Worm (Caenorhabditis elegans) whole organism, L1 larva: Measurements from ENCODE around the gene C05D2.8.

Experiments
- C16A3.4 ChIP-seq: fragments of 150-350 bp; optimal IDR thresholded peaks from 2 replicates; lab custom pipeline; 2014; ENCODE audit warnings: missing biosample characterization, missing genetic modification characterization
- C34B4.2 ChIP-seq: sonication (generic microtip); optimal IDR thresholded peaks from 2 replicates; lab custom pipeline; 2017; ENCODE audit warnings: mild to moderate bottlenecking, missing genetic modification characterization, missing compliant biosample characterization
- Y116A8C.19 ChIP-seq: sonication (generic microtip); optimal IDR thresholded peaks from 2 replicates; lab custom pipeline; 2016; ENCODE audit warnings: missing compliant biosample characterization, missing genetic modification characterization, borderline replicate concordance
- alr-1 ChIP-seq: fragments of 200-800 bp; sonication (Bioruptor generic); optimal IDR thresholded peaks from 2 replicates; lab custom pipeline; 2018; ENCODE audit warnings: borderline replicate concordance, mild to moderate bottlenecking, missing genetic modification characterization, missing compliant biosample characterization
- aly-2 ChIP-seq: fragments of 150-350 bp; optimal IDR thresholded peaks from 2 replicates; lab custom pipeline; 2014; ENCODE audit warnings: missing biosample characterization, missing genetic modification characterization
- blmp-1 ChIP-seq: fragments of 150-350 bp; optimal IDR thresholded peaks from 2 replicates; lab custom pipeline; 2014; ENCODE audit warnings: missing biosample characterization, missing genetic modification characterization
- ceh-63 ChIP-seq: fragments of 200-800 bp; sonication (Bioruptor generic); optimal IDR thresholded peaks from 2 replicates; lab custom pipeline; 2018; ENCODE audit warnings: mild to moderate bottlenecking, missing genetic modification characterization, missing compliant biosample characterization
- ceh-8 ChIP-seq: fragments of 200-800 bp; sonication (Bioruptor generic); optimal IDR thresholded peaks from 2 replicates; lab custom pipeline; 2018; ENCODE audit warnings: mild to moderate bottlenecking, missing genetic modification characterization, moderate library complexity, missing compliant biosample characterization
- ceh-82 ChIP-seq, 3 experiments: fragments of 150-350 bp in 1 of 3; sonication (generic microtip) in 2 of 3; optimal IDR thresholded peaks; 2 replicates each; lab custom pipeline; 2014 to 2017; ENCODE audit warnings: missing biosample characterization in 3 of 3, missing genetic modification characterization in 3 of 3
- ceh-88 ChIP-seq: fragments of 200-800 bp; sonication (Bioruptor generic); IDR thresholded peaks from 2 replicates; pipeline ENCODE4 v1.3.6; 2022; ENCODE audit warnings: missing genetic modification characterization, missing compliant biosample characterization
- dpl-1 ChIP-seq, 3 experiments: fragments of 150-350 bp in 2 of 3; sonication (generic microtip) in 1 of 3; optimal IDR thresholded peaks; 2 replicates each; lab custom pipeline; 2014 to 2017; ENCODE audit warnings: missing biosample characterization in 3 of 3, missing genetic modification characterization in 3 of 3, missing genetic modification reagents in 3 of 3
- dsc-1 ChIP-seq: sonication (generic microtip); optimal IDR thresholded peaks from 2 replicates; lab custom pipeline; 2016; ENCODE audit warnings: mild to moderate bottlenecking, missing genetic modification characterization, missing compliant biosample characterization
- efl-1 ChIP-seq, 4 experiments: fragments of 150-350 bp; optimal IDR thresholded peaks in 3 of 4; peaks in 1 of 4; 1 replicate in 1 of 4; 2 replicates in 3 of 4; lab custom pipeline; 2014; ENCODE audit warnings: missing biosample characterization in 2 of 4, missing genetic modification characterization in 2 of 4, missing genetic modification reagents in 2 of 4
- efl-3 ChIP-seq: fragments of 200-800 bp; sonication (Bioruptor generic); optimal IDR thresholded peaks from 2 replicates; lab custom pipeline; 2018; ENCODE audit warnings: mild to moderate bottlenecking, missing genetic modification characterization, missing compliant biosample characterization
- egl-13 ChIP-seq: sonication (generic microtip); optimal IDR thresholded peaks from 2 replicates; lab custom pipeline; 2016; ENCODE audit warnings: missing genotype, missing genetic modification reagents, missing genetic modification characterization, missing compliant biosample characterization
- egl-27 ChIP-seq, 2 experiments: fragments of 150-350 bp in 1 of 2; sonication (generic microtip); optimal IDR thresholded peaks; 3 replicates each; lab custom pipeline; 2017 to 2018; ENCODE audit warnings: missing biosample characterization in 2 of 2, missing genetic modification characterization in 2 of 2, missing genetic modification reagents in 2 of 2
- fkh-10 ChIP-seq: sonication (generic microtip); optimal IDR thresholded peaks from 2 replicates; lab custom pipeline; 2017; ENCODE audit warnings: missing biosample characterization, missing genetic modification reagents, missing genetic modification characterization
- fkh-8 ChIP-seq: sonication (generic microtip); optimal IDR thresholded peaks from 2 replicates; lab custom pipeline; 2016; ENCODE audit warnings: mild to moderate bottlenecking, missing genetic modification characterization, missing compliant biosample characterization
- hpl-2 ChIP-seq: fragments of 150-350 bp; optimal IDR thresholded peaks from 2 replicates; lab custom pipeline; 2014; ENCODE audit warnings: missing biosample characterization, missing genetic modification reagents, missing genetic modification characterization
- irx-1 ChIP-seq: sonication (generic microtip); optimal IDR thresholded peaks from 2 replicates; lab custom pipeline; 2016; ENCODE audit warnings: missing genetic modification characterization, missing compliant biosample characterization
- isw-1 ChIP-seq: fragments of 200-800 bp; sonication (Bioruptor generic); IDR thresholded peaks from 2 replicates; pipeline ENCODE4 v1.3.6; 2022; ENCODE audit warnings: missing genetic modification characterization, missing compliant biosample characterization
- jun-1 ChIP-seq: fragments of 150-350 bp; optimal IDR thresholded peaks from 2 replicates; lab custom pipeline; 2014; ENCODE audit warnings: missing biosample characterization, missing genetic modification reagents, missing genetic modification characterization
- lin-13 ChIP-seq: fragments of 150-350 bp; optimal IDR thresholded peaks from 2 replicates; lab custom pipeline; 2014; ENCODE audit warnings: missing biosample characterization, missing genetic modification reagents, missing genetic modification characterization
- lin-14 ChIP-seq: fragments of 200-800 bp; sonication (Bioruptor generic); optimal IDR thresholded peaks from 2 replicates; lab custom pipeline; 2018; ENCODE audit warnings: mild to moderate bottlenecking, missing genetic modification characterization, moderate library complexity, missing compliant biosample characterization
- lin-35 ChIP-seq, 2 experiments: fragments of 150-350 bp; optimal IDR thresholded peaks; 2 replicates each; lab custom pipeline; 2014; ENCODE audit warnings: missing biosample characterization in 2 of 2, missing genetic modification characterization in 2 of 2, missing genetic modification reagents in 2 of 2
- lin-39 ChIP-seq: fragments of 150-350 bp; optimal IDR thresholded peaks from 2 replicates; lab custom pipeline; 2014; ENCODE audit warnings: missing biosample characterization, missing genetic modification reagents, missing genetic modification characterization
- lir-3 ChIP-seq: sonication (generic microtip); optimal IDR thresholded peaks from 2 replicates; lab custom pipeline; 2016; ENCODE audit warnings: mild to moderate bottlenecking, missing genetic modification characterization, moderate library complexity, missing compliant biosample characterization; ENCODE audit not compliant: poor library complexity
- mab-9 ChIP-seq: fragments of 200-800 bp; sonication (Bioruptor generic); IDR thresholded peaks from 2 replicates; pipeline ENCODE4 v1.3.6; 2022; ENCODE audit warnings: missing genetic modification reagents, missing genetic modification characterization, missing compliant biosample characterization
- nhr-11 ChIP-seq: fragments of 150-350 bp; optimal IDR thresholded peaks from 2 replicates; lab custom pipeline; 2014; ENCODE audit warnings: missing biosample characterization, missing genetic modification characterization
- nhr-12 ChIP-seq: sonication (generic microtip); optimal IDR thresholded peaks from 2 replicates; lab custom pipeline; 2017; ENCODE audit warnings: missing biosample characterization, missing genetic modification characterization
- nhr-19 ChIP-seq: fragments of 200-800 bp; sonication (Bioruptor generic); conservative IDR thresholded peaks from 2 replicates; pipeline ENCODE4 v1.3.6; 2022; ENCODE audit warnings: missing genetic modification characterization, missing compliant biosample characterization
- nhr-20 ChIP-seq: sonication (generic microtip); optimal IDR thresholded peaks from 2 replicates; lab custom pipeline; 2016; ENCODE audit warnings: mild to moderate bottlenecking, missing genetic modification characterization, missing compliant biosample characterization
- nhr-71 ChIP-seq: sonication (generic microtip); optimal IDR thresholded peaks from 2 replicates; lab custom pipeline; 2016; ENCODE audit warnings: mild to moderate bottlenecking, missing genetic modification characterization, moderate library complexity, missing compliant biosample characterization
- nhr-76 ChIP-seq: sonication (generic microtip); optimal IDR thresholded peaks from 2 replicates; lab custom pipeline; 2017; ENCODE audit warnings: missing biosample characterization, missing genetic modification characterization
- nhr-77 ChIP-seq: fragments of 150-350 bp; optimal IDR thresholded peaks from 2 replicates; lab custom pipeline; 2014; ENCODE audit warnings: missing biosample characterization, missing genetic modification characterization
- nhr-84 ChIP-seq: sonication (generic microtip); optimal IDR thresholded peaks from 2 replicates; lab custom pipeline; 2017; ENCODE audit warnings: missing biosample characterization, missing genetic modification characterization
- nhr-85 ChIP-seq: sonication (generic microtip); peaks from one replicate; lab custom pipeline; 2016; ENCODE audit warnings: missing genetic modification characterization, inconsistent platforms, missing compliant biosample characterization
- pax-3 ChIP-seq: fragments of 200-800 bp; sonication (Bioruptor generic); optimal IDR thresholded peaks from 2 replicates; lab custom pipeline; 2018; ENCODE audit warnings: mild to moderate bottlenecking, missing genetic modification characterization, moderate library complexity, missing compliant biosample characterization
- skn-1 ChIP-seq: fragments of 150-350 bp; optimal IDR thresholded peaks from 2 replicates; lab custom pipeline; 2014; ENCODE audit warnings: missing biosample characterization, missing genetic modification characterization
- snpc-4 ChIP-seq: fragments of 150-350 bp; optimal IDR thresholded peaks from 2 replicates; lab custom pipeline; 2014; ENCODE audit warnings: missing biosample characterization, missing genetic modification characterization
- snu-23 ChIP-seq: sonication (generic microtip); optimal IDR thresholded peaks from 2 replicates; lab custom pipeline; 2016; ENCODE audit warnings: missing genetic modification characterization, missing compliant biosample characterization
- sup-37 ChIP-seq: fragments of 200-800 bp; sonication (Bioruptor generic); optimal IDR thresholded peaks from 2 replicates; lab custom pipeline; 2018; ENCODE audit warnings: mild to moderate bottlenecking, missing genetic modification characterization, missing compliant biosample characterization
- tbx-2 ChIP-seq: sonication (generic microtip); optimal IDR thresholded peaks from 2 replicates; lab custom pipeline; 2016; ENCODE audit warnings: missing genetic modification characterization, missing compliant biosample characterization
- tlp-1 ChIP-seq: fragments of 150-350 bp; optimal IDR thresholded peaks from 2 replicates; lab custom pipeline; 2014; ENCODE audit warnings: missing biosample characterization, missing genetic modification characterization
- unc-130 ChIP-seq: fragments of 150-350 bp; optimal IDR thresholded peaks from 2 replicates; lab custom pipeline; 2017; ENCODE audit warnings: missing biosample characterization, missing genetic modification characterization, inconsistent platforms
- unc-30 ChIP-seq: sonication (generic microtip); optimal IDR thresholded peaks from 2 replicates; lab custom pipeline; 2017; ENCODE audit warnings: missing biosample characterization, missing genetic modification characterization
- unc-62 ChIP-seq: fragments of 150-350 bp; optimal IDR thresholded peaks from 2 replicates; lab custom pipeline; 2014; ENCODE audit warnings: missing biosample characterization, missing genetic modification reagents, missing genetic modification characterization
- unc-86 ChIP-seq: sonication (generic microtip); optimal IDR thresholded peaks from 2 replicates; lab custom pipeline; 2016; ENCODE audit warnings: missing genetic modification characterization, missing compliant biosample characterization
- zag-1 ChIP-seq: fragments of 150-350 bp; optimal IDR thresholded peaks from 2 replicates; lab custom pipeline; 2014; ENCODE audit warnings: missing biosample characterization, missing genetic modification characterization
- zip-4 ChIP-seq: fragments of 200-800 bp; sonication (Bioruptor generic); optimal IDR thresholded peaks from 2 replicates; lab custom pipeline; 2018; ENCODE audit warnings: mild to moderate bottlenecking, missing genetic modification characterization, moderate library complexity, missing compliant biosample characterization
- ztf-11 ChIP-seq, 2 experiments: sonication (generic microtip); optimal IDR thresholded peaks; 2 replicates each; lab custom pipeline; 2016 to 2017; ENCODE audit warnings: missing genetic modification characterization in 2 of 2, missing biosample characterization in 1 of 2, missing compliant biosample characterization in 1 of 2
- ztf-4 ChIP-seq: fragments of 150-350 bp; optimal IDR thresholded peaks from 2 replicates; lab custom pipeline; 2014; ENCODE audit warnings: missing biosample characterization, missing genetic modification characterization

Gene C05D2.8

DNA sequence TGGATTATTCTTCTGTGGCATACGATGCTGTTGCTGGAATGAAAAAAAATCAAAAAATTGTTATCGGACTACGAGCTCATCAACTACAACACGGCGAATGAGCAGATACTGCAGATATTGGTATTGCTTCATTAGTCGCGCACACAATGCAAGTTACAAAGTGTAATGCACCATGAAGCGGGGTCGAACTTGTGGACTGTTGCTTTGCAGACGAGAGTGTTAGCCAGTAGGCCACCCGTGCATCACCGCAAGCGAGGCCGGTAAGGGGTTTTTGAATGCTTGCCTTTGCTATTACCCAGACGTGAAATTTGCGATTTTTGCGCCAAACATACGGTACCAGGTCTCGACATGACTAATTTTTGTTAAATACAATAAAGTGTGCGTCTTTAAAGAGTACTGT is 8.1 kb downstream of the C05D2.8 start (continued):
- TF ChIP-seq tlp-1 (tag; lab: Kevin White, UChicago), result no peak
- peak; percentile 66 for TF ChIP-seq lin-14 (GFP tag; lab: Kevin White, UChicago)
- peak; percentile 48 for TF ChIP-seq lin-13 (GFP tag; lab: Kevin White, UChicago)
- no peak for TF ChIP-seq hpl-2 (GFP tag; lab: Kevin White, UChicago)
- peak; percentile 34 for TF ChIP-seq fkh-8 (tag; lab: Kevin White, UChicago)
- peak; percentile 39; the same call in 1 of the 2 replicates for TF ChIP-seq ceh-88 (GFP tag; lab: Robert Waterston, UW)
- TF ChIP-seq efl-3 (GFP tag; lab: Kevin White, UChicago), result no peak
- peak; percentile 67 to 87 for TF ChIP-seq lin-35 (GFP tag; optimal IDR thresholded peaks at IDR 0.05; lab: Kevin White, UChicago)
- peak; percentile 82 for TF ChIP-seq nhr-20 (tag; lab: Kevin White, UChicago)
- peak; percentile 73 for TF ChIP-seq C16A3.4 (tag; lab: Kevin White, UChicago)
- peak; percentile 50 to 62 (median 58) for TF ChIP-seq ceh-82 (tag; optimal IDR thresholded peaks at IDR 0.05; lab: Kevin White, UChicago)
- TF ChIP-seq ceh-63, result no peak
- peak; percentile 5 for TF ChIP-seq unc-130
- no peak for TF ChIP-seq unc-86 (tag; lab: Kevin White, UChicago)
- TF ChIP-seq lir-3 (tag; lab: Kevin White, UChicago), result peak; percentile 64
- no peak for TF ChIP-seq unc-62 (GFP tag; lab: Kevin White, UChicago)
- TF ChIP-seq irx-1 (tag; lab: Kevin White, UChicago), result peak; percentile 62
- peak; percentile 12 for TF ChIP-seq lin-39 (tag; lab: Kevin White, UChicago)
- TF ChIP-seq dpl-1 (GFP tag; optimal IDR thresholded peaks at IDR 0.05; lab: Kevin White, UChicago), result peak; percentile 8 to 59 (median 58)
- TF ChIP-seq unc-30, result no peak
- TF ChIP-seq ztf-11 (tag; optimal IDR thresholded peaks at IDR 0.05; lab: Kevin White, UChicago), result peak in 1 of 2 experiments; percentile 38
- peak; percentile 58 for TF ChIP-seq aly-2 (tag; lab: Kevin White, UChicago)
- no peak for TF ChIP-seq blmp-1 (tag; lab: Kevin White, UChicago)
- no peak for TF ChIP-seq nhr-84
- TF ChIP-seq dsc-1, result peak; percentile 67
- peak; percentile 17 for TF ChIP-seq zip-4
- no peak for TF ChIP-seq isw-1 (GFP tag; lab: Robert Waterston, UW)
- no peak for TF ChIP-seq nhr-12 (tag; lab: Kevin White, UChicago)
- TF ChIP-seq zag-1 (tag; lab: Kevin White, UChicago), result no peak
- peak; percentile 77 for TF ChIP-seq nhr-77 (tag; lab: Kevin White, UChicago)
- TF ChIP-seq nhr-19 (GFP tag; lab: Robert Waterston, UW), result peak; percentile 82
- peak; percentile 67 to 71 for TF ChIP-seq efl-1 (optimal IDR thresholded peaks at IDR 0.05; lab: Kevin White, UChicago)
- peak; percentile 52 to 97 for TF ChIP-seq efl-1 (GFP tag; optimal IDR thresholded peaks at IDR 0.05 in 1 of 2; lab: Kevin White, UChicago)
- no peak for TF ChIP-seq alr-1 (tag; lab: Kevin White, UChicago)
- no peak for TF ChIP-seq C34B4.2 (tag; lab: Kevin White, UChicago)
- no peak for TF ChIP-seq egl-27 (tag; optimal IDR thresholded peaks at IDR 0.05; lab: Kevin White, UChicago)
- TF ChIP-seq ztf-4 (tag; lab: Kevin White, UChicago), result peak; percentile 2
- peak; percentile 72 for TF ChIP-seq jun-1
- TF ChIP-seq ceh-8 (GFP tag; lab: Kevin White, UChicago), result peak; percentile 43
- TF ChIP-seq sup-37, result peak; percentile 43
- TF ChIP-seq egl-13 (tag; lab: Kevin White, UChicago), result no peak
- TF ChIP-seq skn-1 (tag; lab: Kevin White, UChicago), result peak; percentile 58
- TF ChIP-seq nhr-76 (tag; lab: Kevin White, UChicago), result peak; percentile 44
- peak; percentile 69 for TF ChIP-seq tbx-2 (tag; lab: Kevin White, UChicago)
- TF ChIP-seq mab-9, result 0 out of 2 replicates have a peak, but pooled peaks have one; percentile 20
- TF ChIP-seq snpc-4, result peak; percentile 54
- peak; percentile 83 for TF ChIP-seq nhr-71 (tag; lab: Kevin White, UChicago)
- TF ChIP-seq fkh-10, result no peak
- no peak for TF ChIP-seq nhr-11
- peak; percentile 88 for TF ChIP-seq snu-23
- TF ChIP-seq pax-3, result no peak
- no peak for TF ChIP-seq Y116A8C.19 (tag; lab: Kevin White, UChicago)
- peak; percentile 74 for TF ChIP-seq nhr-85 (tag; lab: Kevin White, UChicago)
